Worm (Caenorhabditis elegans): Measurements from ENCODE around the gene Y48B6A.1.
"Not testable (repeated sequence)": the region's sequence is repeated elsewhere in the genome, so short reads cannot be mapped to it uniquely, and the experiment has no call there.

DNA sequence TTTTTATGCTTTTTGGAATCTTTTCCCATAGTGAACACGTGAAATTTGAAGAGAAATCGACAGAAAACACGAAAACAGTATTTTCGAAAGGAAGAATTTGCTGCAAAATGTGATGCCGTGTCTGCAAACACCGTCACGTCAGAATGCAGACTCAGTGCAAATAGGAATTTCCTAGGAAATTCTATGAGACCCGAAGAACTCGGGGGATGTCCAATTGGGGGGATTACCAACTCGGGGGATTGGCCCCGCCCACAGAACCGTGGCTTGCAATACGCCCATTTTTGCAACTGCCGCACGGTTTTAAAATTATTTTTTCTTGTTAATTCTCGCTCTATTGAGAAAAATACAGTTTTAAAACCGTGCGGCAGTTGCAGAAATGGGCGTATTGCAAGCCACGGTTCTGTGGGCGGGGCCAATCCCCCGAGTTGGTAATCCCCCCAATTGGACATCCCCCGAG, 12.0 kb downstream of the Y48B6A.1 start, which contains the start of gene cacn-1:
- TF ChIP-seq ztf-4 (tag; optimal IDR thresholded peaks at IDR 0.05); fkh-10 (GFP tag; optimal IDR thresholded peaks at IDR 0.05); mdl-1 (tag; optimal IDR thresholded peaks at IDR 0.05); fos-1 (tag; optimal IDR thresholded peaks at IDR 0.05); elt-2 (tag; optimal IDR thresholded peaks at IDR 0.05); ztf-11 (tag; optimal IDR thresholded peaks at IDR 0.05); zag-1 (tag; optimal IDR thresholded peaks at IDR 0.05); egl-27 (tag; optimal IDR thresholded peaks at IDR 0.05): not testable (repeated sequence)

Measured in whole organism, L3 larva.